Fruit fly (Drosophila melanogaster) whole organism, adult: ENCODE measurements around the gene HipHop.

Experiments used
- CG11617 ChIP-seq: fragments of 200-800 bp; sonication (Bioruptor generic); optimal IDR thresholded peaks from 2 replicates; lab custom pipeline; 2017; ENCODE audit warnings: mild to moderate bottlenecking, missing biosample characterization, missing genetic modification reagents, missing genetic modification characterization
- CG12768 ChIP-seq: fragments of 200-800 bp; sonication (Bioruptor generic); optimal IDR thresholded peaks from 2 replicates; lab custom pipeline; 2017; ENCODE audit warnings: missing biosample characterization, missing genetic modification characterization, mild to moderate bottlenecking, moderate library complexity, missing genetic modification reagents
- CG14711 ChIP-seq: fragments of 200-800 bp; sonication (Bioruptor generic); optimal IDR thresholded peaks from 2 replicates; lab custom pipeline; 2018; ENCODE audit warnings: missing biosample characterization, mild to moderate bottlenecking, missing genetic modification characterization, moderate library complexity
- CG1620 ChIP-seq: fragments of 200-800 bp; sonication (Bioruptor generic); optimal IDR thresholded peaks from 2 replicates; lab custom pipeline; 2016; ENCODE audit warnings: missing biosample characterization, missing genetic modification characterization
- CG33017 ChIP-seq: fragments of 200-800 bp; sonication (Bioruptor generic); optimal IDR thresholded peaks from 2 replicates; lab custom pipeline; 2018; ENCODE audit warnings: missing biosample characterization, mild to moderate bottlenecking, missing genetic modification characterization, moderate library complexity
- CG5204 ChIP-seq: fragments of 200-800 bp; sonication (Bioruptor generic); optimal IDR thresholded peaks from 2 replicates; lab custom pipeline; 2016; ENCODE audit warnings: missing biosample characterization, missing genetic modification characterization
- CG7045 ChIP-seq: fragments of 200-800 bp; sonication (Bioruptor generic); optimal IDR thresholded peaks from 2 replicates; lab custom pipeline; 2017; ENCODE audit warnings: missing biosample characterization, mild to moderate bottlenecking, missing genetic modification characterization
- CG7101 ChIP-seq: fragments of 200-800 bp; sonication (Bioruptor generic); optimal IDR thresholded peaks from 2 replicates; lab custom pipeline; 2018; ENCODE audit warnings: missing biosample characterization, mild to moderate bottlenecking, missing genetic modification characterization, moderate library complexity
- Clk ChIP-seq: fragments of 200-800 bp; sonication (Bioruptor generic); optimal IDR thresholded peaks from 2 replicates; lab custom pipeline; 2017; ENCODE audit warnings: missing biosample characterization, missing genetic modification characterization
- Crg-1 ChIP-seq: fragments of 200-800 bp; sonication (Bioruptor generic); optimal IDR thresholded peaks from 2 replicates; lab custom pipeline; 2016; ENCODE audit warnings: missing biosample characterization, missing genetic modification characterization
- Hr96 ChIP-seq: fragments of 200-800 bp; sonication (Bioruptor generic); optimal IDR thresholded peaks from 2 replicates; lab custom pipeline; 2016; ENCODE audit warnings: missing biosample characterization, missing genetic modification characterization
- Mnt ChIP-seq: fragments of 200-800 bp; sonication (Bioruptor generic); optimal IDR thresholded peaks from 2 replicates; lab custom pipeline; 2016; ENCODE audit warnings: missing biosample characterization, mild to moderate bottlenecking, missing genetic modification characterization
- bab1 ChIP-seq: fragments of 200-800 bp; sonication (Bioruptor generic); optimal IDR thresholded peaks from 3 replicates; lab custom pipeline; 2019; ENCODE audit warnings: missing biosample characterization, mild to moderate bottlenecking, missing genetic modification characterization, moderate library complexity
- cic ChIP-seq: fragments of 200-800 bp; sonication (Bioruptor generic); optimal IDR thresholded peaks from 2 replicates; lab custom pipeline; 2017; ENCODE audit warnings: missing biosample characterization, mild to moderate bottlenecking, missing genetic modification characterization, moderate library complexity
- cnc ChIP-seq, 2 experiments: fragments of >200 bp; optimal IDR thresholded peaks; 2 replicates each; lab custom pipeline; 2017
- kay ChIP-seq: fragments of 200-800 bp; sonication (Bioruptor generic); peaks from one replicate; lab custom pipeline; 2016; ENCODE audit warnings: missing biosample characterization, missing genetic modification characterization, borderline replicate concordance
- ovo ChIP-seq: fragments of 200-800 bp; sonication (Bioruptor generic); optimal IDR thresholded peaks from 2 replicates; lab custom pipeline; 2016; ENCODE audit warnings: missing biosample characterization, missing genetic modification characterization
- pad ChIP-seq: fragments of 200-800 bp; sonication (Bioruptor generic); optimal IDR thresholded peaks from 3 replicates; lab custom pipeline; 2017; ENCODE audit warnings: missing biosample characterization, missing genetic modification characterization, mild to moderate bottlenecking, moderate library complexity, missing genetic modification reagents
- tj ChIP-seq: fragments of 200-800 bp; sonication (Bioruptor generic); optimal IDR thresholded peaks from 3 replicates; lab custom pipeline; 2017; ENCODE audit warnings: missing biosample characterization, mild to moderate bottlenecking, missing genetic modification characterization, moderate library complexity
- toe ChIP-seq: fragments of 200-800 bp; sonication (Bioruptor generic); optimal IDR thresholded peaks from 2 replicates; lab custom pipeline; 2016; ENCODE audit warnings: missing biosample characterization, missing genetic modification characterization

HipHop gene

dm6 chr3L:18865447-18866367 lies 44.7 kb downstream of the HipHop start, which contains the start of gene CG14074:
CG14074 (plus strand) TSS chr3L:18866225.
- no peak for TF ChIP-seq Crg-1 (GFP tag; lab: Kevin White, UChicago)

dm6 chr3L:18867521-18867920 lies 46.5 kb downstream of the HipHop start, which contains the start of gene Dysb:
Dysb (plus strand) TSS chr3L:18867771.
- TF ChIP-seq tj (GFP tag; lab: Kevin White, UChicago) = peak; percentile 62
- peak; percentile 34 for TF ChIP-seq CG1620 (GFP tag; lab: Kevin White, UChicago)
- TF ChIP-seq CG7045 (GFP tag; lab: Kevin White, UChicago) = peak; percentile 83
- no peak for TF ChIP-seq Crg-1 (GFP tag; lab: Kevin White, UChicago)
- TF ChIP-seq CG14711 = peak; percentile 80
- TF ChIP-seq bab1 = peak; percentile 88
- TF ChIP-seq CG11617 (GFP tag; lab: Kevin White, UChicago) = peak; percentile 87
- TF ChIP-seq CG7101 (tag; lab: Kevin White, UChicago) = peak; percentile 87
- no peak for TF ChIP-seq cnc (optimal IDR thresholded peaks at IDR 0.05; lab: Kevin White, UChicago)
- TF ChIP-seq ovo (GFP tag; lab: Kevin White, UChicago) = peak; percentile 51
- TF ChIP-seq toe (GFP tag; lab: Kevin White, UChicago) = peak; percentile 5
- peak; percentile 84 for TF ChIP-seq CG12768 (GFP tag; lab: Kevin White, UChicago)
- peak; percentile 53 for TF ChIP-seq pad (GFP tag; lab: Kevin White, UChicago)
- peak; percentile 87 for TF ChIP-seq CG33017 (tag; lab: Kevin White, UChicago)
- TF ChIP-seq Hr96 (GFP tag; lab: Kevin White, UChicago) = peak; percentile 13
- TF ChIP-seq cic (GFP tag; lab: Kevin White, UChicago) = peak; percentile 52
- TF ChIP-seq Clk (GFP tag; lab: Kevin White, UChicago) = peak; percentile 11
- TF ChIP-seq kay (GFP tag; lab: Kevin White, UChicago) = no peak
- TF ChIP-seq Mnt (GFP tag; lab: Kevin White, UChicago) = peak; percentile 64
- TF ChIP-seq CG5204 (GFP tag; lab: Kevin White, UChicago) = peak; percentile 71

- TF ChIP-seq bab1 = peak; percentile 67
- TF ChIP-seq cic (GFP tag; lab: Kevin White, UChicago) = peak; percentile 63
- TF ChIP-seq CG7045 (GFP tag; lab: Kevin White, UChicago) = peak; percentile 72
- peak; percentile 60 for TF ChIP-seq Hr96 (GFP tag; lab: Kevin White, UChicago)
- TF ChIP-seq CG12768 (GFP tag; lab: Kevin White, UChicago) = peak; percentile 31
- no peak for TF ChIP-seq ovo (GFP tag; lab: Kevin White, UChicago)
- TF ChIP-seq Clk (GFP tag; lab: Kevin White, UChicago) = peak; percentile 30
- peak; percentile 75 for TF ChIP-seq toe (GFP tag; lab: Kevin White, UChicago)
- TF ChIP-seq CG11617 (GFP tag; lab: Kevin White, UChicago) = peak; percentile 83
- no peak for TF ChIP-seq cnc (optimal IDR thresholded peaks at IDR 0.05; lab: Kevin White, UChicago)
- TF ChIP-seq Crg-1 (GFP tag; lab: Kevin White, UChicago) = peak; percentile 53
- peak; percentile 77 for TF ChIP-seq CG7101 (tag; lab: Kevin White, UChicago)
- TF ChIP-seq Mnt (GFP tag; lab: Kevin White, UChicago) = peak; percentile 63
- TF ChIP-seq CG5204 (GFP tag; lab: Kevin White, UChicago) = peak; percentile 80
- peak; percentile 19 for TF ChIP-seq pad (GFP tag; lab: Kevin White, UChicago)
- TF ChIP-seq CG14711 = peak; percentile 84
- peak; percentile 37 for TF ChIP-seq CG33017 (tag; lab: Kevin White, UChicago)
- TF ChIP-seq kay (GFP tag; lab: Kevin White, UChicago) = no peak
- peak; percentile 56 for TF ChIP-seq tj (GFP tag; lab: Kevin White, UChicago)
- peak; percentile 46 for TF ChIP-seq CG1620 (GFP tag; lab: Kevin White, UChicago)
These were observed 48.3 kb downstream of the HipHop start, which contains the start of gene Grx1 for dm6 chr3L:18869035-18869826. Grx1 (plus strand) TSS chr3L:18869230.

- TF ChIP-seq ovo (GFP tag; lab: Kevin White, UChicago) (no peak), CG11617 (GFP tag; lab: Kevin White, UChicago) (peak; percentile 45), CG33017 (tag; lab: Kevin White, UChicago) (peak; percentile 47), CG5204 (GFP tag; lab: Kevin White, UChicago) (no peak), toe (GFP tag; lab: Kevin White, UChicago) (peak; percentile 43), cic (GFP tag; lab: Kevin White, UChicago) (no peak), Hr96 (GFP tag; lab: Kevin White, UChicago) (no peak), CG1620 (GFP tag; lab: Kevin White, UChicago) (peak; percentile 34), Clk (GFP tag; lab: Kevin White, UChicago) (peak; percentile 19), tj (GFP tag; lab: Kevin White, UChicago) (peak; percentile 22), Crg-1 (GFP tag; lab: Kevin White, UChicago) (no peak), Mnt (GFP tag; lab: Kevin White, UChicago) (peak; percentile 23), CG14711 (peak; percentile 54), pad (GFP tag; lab: Kevin White, UChicago) (no peak), cnc (optimal IDR thresholded peaks at IDR 0.05; lab: Kevin White, UChicago) (no peak), bab1 (peak; percentile 52), CG7101 (tag; lab: Kevin White, UChicago) (peak; percentile 62), CG12768 (GFP tag; lab: Kevin White, UChicago) (peak; percentile 3), CG7045 (GFP tag; lab: Kevin White, UChicago) (peak; percentile 24), kay (GFP tag; lab: Kevin White, UChicago) (no peak)
These were observed 49.1 kb downstream of the HipHop start, which contains the start of gene Blos3 for dm6 chr3L:18870027-18870426. Blos3 (plus strand) TSS chr3L:18870224.
